Worm (Caenorhabditis elegans) whole organism, L1 larva: Measurements from ENCODE around the gene frl-1.
A peak's percentile ranks its signal among the peaks of the same experiment; 100 is the strongest.

ENCODE experiments used
- C04F5.9 ChIP-seq: sonication (generic microtip); optimal IDR thresholded peaks from 2 replicates; lab custom pipeline; 2016; ENCODE audit warnings: missing genetic modification characterization, missing compliant biosample characterization
- C16A3.4 ChIP-seq: fragments of 150-350 bp; optimal IDR thresholded peaks from 2 replicates; lab custom pipeline; 2014; ENCODE audit warnings: missing biosample characterization, missing genetic modification characterization
- Y116A8C.19 ChIP-seq: sonication (generic microtip); optimal IDR thresholded peaks from 2 replicates; lab custom pipeline; 2016; ENCODE audit warnings: missing compliant biosample characterization, missing genetic modification characterization, borderline replicate concordance
- aha-1 ChIP-seq: fragments of 150-350 bp; optimal IDR thresholded peaks from 2 replicates; lab custom pipeline; 2014; ENCODE audit warnings: missing biosample characterization, missing genetic modification characterization
- ama-1 ChIP-seq: fragments of 150-350 bp; optimal IDR thresholded peaks from 2 replicates; lab custom pipeline; 2014
- ceh-63 ChIP-seq: fragments of 200-800 bp; sonication (Bioruptor generic); optimal IDR thresholded peaks from 2 replicates; lab custom pipeline; 2018; ENCODE audit warnings: mild to moderate bottlenecking, missing genetic modification characterization, missing compliant biosample characterization
- ceh-8 ChIP-seq: fragments of 200-800 bp; sonication (Bioruptor generic); optimal IDR thresholded peaks from 2 replicates; lab custom pipeline; 2018; ENCODE audit warnings: mild to moderate bottlenecking, missing genetic modification characterization, moderate library complexity, missing compliant biosample characterization
- ceh-88 ChIP-seq: fragments of 200-800 bp; sonication (Bioruptor generic); IDR thresholded peaks from 2 replicates; pipeline ENCODE4 v1.3.6; 2022; ENCODE audit warnings: missing genetic modification characterization, missing compliant biosample characterization
- ceh-90 ChIP-seq: sonication (generic microtip); optimal IDR thresholded peaks from 2 replicates; lab custom pipeline; 2016; ENCODE audit warnings: missing genetic modification characterization, missing compliant biosample characterization
- ces-1 ChIP-seq: fragments of 150-350 bp; optimal IDR thresholded peaks from 2 replicates; lab custom pipeline; 2014; ENCODE audit warnings: missing biosample characterization, missing genetic modification reagents, missing genetic modification characterization
- dpl-1 ChIP-seq, 3 experiments: fragments of 150-350 bp in 2 of 3; sonication (generic microtip) in 1 of 3; optimal IDR thresholded peaks; 2 replicates each; lab custom pipeline; 2014 to 2017; ENCODE audit warnings: missing biosample characterization in 3 of 3, missing genetic modification characterization in 3 of 3, missing genetic modification reagents in 3 of 3
- dsc-1 ChIP-seq: sonication (generic microtip); optimal IDR thresholded peaks from 2 replicates; lab custom pipeline; 2016; ENCODE audit warnings: mild to moderate bottlenecking, missing genetic modification characterization, missing compliant biosample characterization
- efl-1 ChIP-seq, 4 experiments: fragments of 150-350 bp; optimal IDR thresholded peaks in 3 of 4; peaks in 1 of 4; 1 replicate in 1 of 4; 2 replicates in 3 of 4; lab custom pipeline; 2014; ENCODE audit warnings: missing biosample characterization in 2 of 4, missing genetic modification characterization in 2 of 4, missing genetic modification reagents in 2 of 4
- efl-3 ChIP-seq: fragments of 200-800 bp; sonication (Bioruptor generic); optimal IDR thresholded peaks from 2 replicates; lab custom pipeline; 2018; ENCODE audit warnings: mild to moderate bottlenecking, missing genetic modification characterization, missing compliant biosample characterization
- egl-13 ChIP-seq: sonication (generic microtip); optimal IDR thresholded peaks from 2 replicates; lab custom pipeline; 2016; ENCODE audit warnings: missing genotype, missing genetic modification reagents, missing genetic modification characterization, missing compliant biosample characterization
- elt-2 ChIP-seq: sonication (generic microtip); optimal IDR thresholded peaks from 2 replicates; lab custom pipeline; 2016; ENCODE audit warnings: missing genetic modification characterization, mild to moderate bottlenecking, inconsistent platforms, missing compliant biosample characterization, missing genetic modification reagents
- elt-3 ChIP-seq, 6 experiments: fragments of 150-350 bp in 1 of 6; sonication (generic microtip); optimal IDR thresholded peaks; 2 replicates each; lab custom pipeline; 2017 to 2018; ENCODE audit warnings: missing biosample characterization in 6 of 6, missing genetic modification characterization in 6 of 6, inconsistent platforms in 1 of 6
- ets-5 ChIP-seq: fragments of 200-800 bp; sonication (Bioruptor generic); IDR thresholded peaks from 2 replicates; pipeline ENCODE4 v1.3.6; 2022; ENCODE audit warnings: missing genetic modification characterization, missing compliant biosample characterization
- fkh-4 ChIP-seq: sonication (generic microtip); optimal IDR thresholded peaks from 2 replicates; lab custom pipeline; 2016; ENCODE audit warnings: missing compliant biosample characterization, missing genetic modification characterization, borderline replicate concordance
- fkh-8 ChIP-seq: sonication (generic microtip); optimal IDR thresholded peaks from 2 replicates; lab custom pipeline; 2016; ENCODE audit warnings: mild to moderate bottlenecking, missing genetic modification characterization, missing compliant biosample characterization
- grh-1 ChIP-seq: fragments of 200-800 bp; sonication (Bioruptor generic); IDR thresholded peaks from 2 replicates; pipeline ENCODE4 v1.3.6; 2022; ENCODE audit warnings: missing genetic modification reagents, missing genetic modification characterization, missing compliant biosample characterization
- hlh-4 ChIP-seq: sonication (generic microtip); optimal IDR thresholded peaks from 2 replicates; lab custom pipeline; 2016; ENCODE audit warnings: mild to moderate bottlenecking, missing genetic modification characterization, missing compliant biosample characterization
- hpl-2 ChIP-seq: fragments of 150-350 bp; optimal IDR thresholded peaks from 2 replicates; lab custom pipeline; 2014; ENCODE audit warnings: missing biosample characterization, missing genetic modification reagents, missing genetic modification characterization
- irx-1 ChIP-seq: sonication (generic microtip); optimal IDR thresholded peaks from 2 replicates; lab custom pipeline; 2016; ENCODE audit warnings: missing genetic modification characterization, missing compliant biosample characterization
- jun-1 ChIP-seq: fragments of 150-350 bp; optimal IDR thresholded peaks from 2 replicates; lab custom pipeline; 2014; ENCODE audit warnings: missing biosample characterization, missing genetic modification reagents, missing genetic modification characterization
- lin-13 ChIP-seq: fragments of 150-350 bp; optimal IDR thresholded peaks from 2 replicates; lab custom pipeline; 2014; ENCODE audit warnings: missing biosample characterization, missing genetic modification reagents, missing genetic modification characterization
- lin-14 ChIP-seq: fragments of 200-800 bp; sonication (Bioruptor generic); optimal IDR thresholded peaks from 2 replicates; lab custom pipeline; 2018; ENCODE audit warnings: mild to moderate bottlenecking, missing genetic modification characterization, moderate library complexity, missing compliant biosample characterization
- lin-35 ChIP-seq, 2 experiments: fragments of 150-350 bp; optimal IDR thresholded peaks; 2 replicates each; lab custom pipeline; 2014; ENCODE audit warnings: missing biosample characterization in 2 of 2, missing genetic modification characterization in 2 of 2, missing genetic modification reagents in 2 of 2
- lir-3 ChIP-seq: sonication (generic microtip); optimal IDR thresholded peaks from 2 replicates; lab custom pipeline; 2016; ENCODE audit warnings: mild to moderate bottlenecking, missing genetic modification characterization, moderate library complexity, missing compliant biosample characterization; ENCODE audit not compliant: poor library complexity
- mdl-1 ChIP-seq, 2 experiments: fragments of 150-350 bp; optimal IDR thresholded peaks; 2 replicates each; lab custom pipeline; 2014 to 2017; ENCODE audit warnings: missing biosample characterization in 2 of 2, missing genetic modification characterization in 2 of 2, inconsistent platforms in 1 of 2
- mef-2 ChIP-seq: fragments of 150-350 bp; optimal IDR thresholded peaks from 2 replicates; lab custom pipeline; 2014; ENCODE audit warnings: missing biosample characterization, missing genetic modification characterization
- mep-1 ChIP-seq: fragments of 150-350 bp; optimal IDR thresholded peaks from 2 replicates; lab custom pipeline; 2014; ENCODE audit warnings: missing biosample characterization, missing genetic modification characterization
- nhr-11 ChIP-seq: fragments of 150-350 bp; optimal IDR thresholded peaks from 2 replicates; lab custom pipeline; 2014; ENCODE audit warnings: missing biosample characterization, missing genetic modification characterization
- nhr-12 ChIP-seq: sonication (generic microtip); optimal IDR thresholded peaks from 2 replicates; lab custom pipeline; 2017; ENCODE audit warnings: missing biosample characterization, missing genetic modification characterization
- nhr-237 ChIP-seq: fragments of 150-350 bp; optimal IDR thresholded peaks from 2 replicates; lab custom pipeline; 2014; ENCODE audit warnings: missing biosample characterization, missing genetic modification characterization
- nhr-71 ChIP-seq: sonication (generic microtip); optimal IDR thresholded peaks from 2 replicates; lab custom pipeline; 2016; ENCODE audit warnings: mild to moderate bottlenecking, missing genetic modification characterization, moderate library complexity, missing compliant biosample characterization
- rnt-1 ChIP-seq: sonication (generic microtip); optimal IDR thresholded peaks from 2 replicates; lab custom pipeline; 2016; ENCODE audit warnings: mild to moderate bottlenecking, missing genetic modification characterization, moderate library complexity, missing compliant biosample characterization
- snpc-4 ChIP-seq: fragments of 150-350 bp; optimal IDR thresholded peaks from 2 replicates; lab custom pipeline; 2014; ENCODE audit warnings: missing biosample characterization, missing genetic modification characterization
- snu-23 ChIP-seq: sonication (generic microtip); optimal IDR thresholded peaks from 2 replicates; lab custom pipeline; 2016; ENCODE audit warnings: missing genetic modification characterization, missing compliant biosample characterization
- sox-4 ChIP-seq: sonication (generic microtip); optimal IDR thresholded peaks from 2 replicates; lab custom pipeline; 2016; ENCODE audit warnings: missing genetic modification characterization, missing compliant biosample characterization
- tbx-2 ChIP-seq: sonication (generic microtip); optimal IDR thresholded peaks from 2 replicates; lab custom pipeline; 2016; ENCODE audit warnings: missing genetic modification characterization, missing compliant biosample characterization
- unc-130 ChIP-seq: fragments of 150-350 bp; optimal IDR thresholded peaks from 2 replicates; lab custom pipeline; 2017; ENCODE audit warnings: missing biosample characterization, missing genetic modification characterization, inconsistent platforms
- unc-30 ChIP-seq: sonication (generic microtip); optimal IDR thresholded peaks from 2 replicates; lab custom pipeline; 2017; ENCODE audit warnings: missing biosample characterization, missing genetic modification characterization
- unc-62 ChIP-seq: fragments of 150-350 bp; optimal IDR thresholded peaks from 2 replicates; lab custom pipeline; 2014; ENCODE audit warnings: missing biosample characterization, missing genetic modification reagents, missing genetic modification characterization
- xbp-1 ChIP-seq: sonication (generic microtip); optimal IDR thresholded peaks from 2 replicates; lab custom pipeline; 2016; ENCODE audit warnings: missing genetic modification characterization, missing compliant biosample characterization
- zip-4 ChIP-seq: fragments of 200-800 bp; sonication (Bioruptor generic); optimal IDR thresholded peaks from 2 replicates; lab custom pipeline; 2018; ENCODE audit warnings: mild to moderate bottlenecking, missing genetic modification characterization, moderate library complexity, missing compliant biosample characterization
- ztf-11 ChIP-seq, 2 experiments: sonication (generic microtip); optimal IDR thresholded peaks; 2 replicates each; lab custom pipeline; 2016 to 2017; ENCODE audit warnings: missing genetic modification characterization in 2 of 2, missing biosample characterization in 1 of 2, missing compliant biosample characterization in 1 of 2
- ztf-4 ChIP-seq: fragments of 150-350 bp; optimal IDR thresholded peaks from 2 replicates; lab custom pipeline; 2014; ENCODE audit warnings: missing biosample characterization, missing genetic modification characterization

The frl-1 gene

DNA sequence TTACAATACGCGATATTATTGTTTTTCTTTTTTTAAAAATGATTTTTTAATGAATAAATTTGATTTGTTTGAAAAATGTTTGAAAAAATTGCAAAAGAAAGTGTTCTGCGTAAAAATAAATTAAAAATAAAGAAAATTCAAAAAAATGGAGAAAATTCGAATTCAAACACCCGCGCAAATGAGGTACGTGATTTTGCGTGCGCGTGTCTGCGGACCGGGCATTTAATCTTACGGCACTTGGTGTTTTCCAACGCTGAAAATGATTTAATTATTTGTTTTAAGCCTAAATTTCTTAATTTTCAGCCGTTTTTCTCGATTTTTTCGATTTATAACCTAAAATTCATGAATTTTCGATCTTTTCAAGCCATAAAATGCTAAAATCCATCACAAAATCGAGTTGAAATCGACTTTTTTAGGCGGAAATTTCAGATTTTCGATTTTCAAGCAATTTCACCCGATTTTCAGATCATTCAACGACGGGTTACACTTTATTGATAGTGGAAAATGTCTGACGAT is 27.6 kb downstream of the frl-1 start, which contains the start of gene gcn-1 (continued):
- TF ChIP-seq lin-13 (GFP tag; lab: Kevin White, UChicago) (peak; percentile 61), dsc-1 (tag; lab: Kevin White, UChicago) (no peak), nhr-237 (tag; lab: Kevin White, UChicago) (no peak), unc-62 (GFP tag; lab: Kevin White, UChicago) (no peak), ceh-63 (no peak), ztf-11 (tag; optimal IDR thresholded peaks at IDR 0.05; lab: Kevin White, UChicago) (peak in 1 of 2 experiments; percentile 12), rnt-1 (tag; lab: Kevin White, UChicago) (no peak), nhr-12 (tag; lab: Kevin White, UChicago) (no peak), fkh-8 (tag; lab: Kevin White, UChicago) (peak; percentile 45), hpl-2 (no peak), ceh-88 (no peak), nhr-71 (tag; lab: Kevin White, UChicago) (no peak), hlh-4 (tag; lab: Kevin White, UChicago) (no peak), ztf-4 (tag; lab: Kevin White, UChicago) (peak; percentile 52), snpc-4 (tag; lab: Kevin White, UChicago) (peak; percentile 5), tbx-2 (tag; lab: Kevin White, UChicago) (peak; percentile 96), mdl-1 (tag; optimal IDR thresholded peaks at IDR 0.05; lab: Kevin White, UChicago) (peak in 1 of 2 experiments; percentile 48)

DNA sequence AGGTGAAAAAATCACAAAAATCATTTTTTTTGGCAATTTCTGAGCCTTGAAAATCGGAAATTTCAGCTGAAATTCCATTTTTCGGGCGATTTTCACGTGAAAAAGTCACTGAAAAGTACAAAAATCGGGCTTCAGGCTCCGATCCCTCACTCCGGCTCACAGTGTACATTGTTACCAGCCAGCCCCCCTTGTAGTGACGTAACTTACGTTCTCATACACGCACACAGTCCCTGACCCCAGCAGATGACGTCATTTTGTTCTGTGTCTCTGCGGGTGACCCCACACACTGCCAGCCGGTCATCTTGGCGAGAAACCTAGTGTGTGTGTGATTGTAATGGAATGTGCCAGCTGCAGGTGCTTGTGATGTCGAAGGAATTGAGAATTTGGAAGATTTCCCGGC is 35.2 kb downstream of the frl-1 start:
- TF ChIP-seq ceh-90 (tag; lab: Kevin White, UChicago): no peak
- TF ChIP-seq elt-3 (tag; optimal IDR thresholded peaks at IDR 0.05; lab: Kevin White, UChicago): no peak
- no peak for TF ChIP-seq snu-23 (GFP tag; lab: Kevin White, UChicago)
- TF ChIP-seq zip-4 (GFP tag; lab: Kevin White, UChicago): no peak
- no peak for TF ChIP-seq unc-130 (tag; lab: Kevin White, UChicago)
- no peak for TF ChIP-seq nhr-11 (tag; lab: Kevin White, UChicago)
- no peak for TF ChIP-seq lir-3 (tag; lab: Kevin White, UChicago)
- no peak for TF ChIP-seq C04F5.9 (tag; lab: Kevin White, UChicago)
- no peak for TF ChIP-seq ceh-63
- no peak for TF ChIP-seq xbp-1 (tag; lab: Kevin White, UChicago)
- TF ChIP-seq ces-1: no peak
- no peak for TF ChIP-seq lin-35 (GFP tag; optimal IDR thresholded peaks at IDR 0.05; lab: Kevin White, UChicago)
- TF ChIP-seq tbx-2 (tag; lab: Kevin White, UChicago): no peak
- no peak for TF ChIP-seq grh-1 (GFP tag; lab: Robert Waterston, UW)
- no peak for TF ChIP-seq hlh-4 (tag; lab: Kevin White, UChicago)
- no peak for TF ChIP-seq dsc-1 (tag; lab: Kevin White, UChicago)
- no peak for TF ChIP-seq jun-1 (tag; lab: Kevin White, UChicago)
- TF ChIP-seq efl-3: no peak

DNA sequence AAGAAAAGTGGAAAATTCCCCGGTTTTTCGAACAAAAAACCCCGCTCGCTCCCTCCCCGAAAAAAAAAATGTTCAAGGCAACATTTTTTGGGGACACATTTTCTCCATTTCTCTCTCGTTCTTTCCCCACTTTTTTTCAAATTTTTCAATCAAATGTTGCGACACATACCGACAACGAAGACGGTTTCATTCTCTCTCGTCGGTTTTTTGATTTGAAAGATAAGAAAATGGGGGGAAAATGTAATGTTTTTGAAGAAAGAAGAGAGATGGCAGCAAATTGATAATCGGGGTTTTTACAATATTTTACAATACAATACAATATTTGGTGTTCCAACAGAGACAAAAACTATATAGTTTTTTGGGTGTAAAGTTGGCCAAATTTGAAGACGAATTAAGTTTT is 45.5 kb downstream of the frl-1 start:
- TF ChIP-seq Y116A8C.19 (tag; lab: Kevin White, UChicago) (no peak), ceh-8 (GFP tag; lab: Kevin White, UChicago) (no peak), aha-1 (tag; lab: Kevin White, UChicago) (no peak), sox-4 (tag; lab: Kevin White, UChicago) (no peak), ama-1 (peak; percentile 22), ztf-4 (tag; lab: Kevin White, UChicago) (no peak), ces-1 (no peak), ets-5 (GFP tag; lab: Robert Waterston, UW) (no peak), efl-1 (optimal IDR thresholded peaks at IDR 0.05; lab: Kevin White, UChicago) (no peak), efl-1 (GFP tag; optimal IDR thresholded peaks at IDR 0.05 in 1 of 2; lab: Kevin White, UChicago) (peak in 1 of 2 experiments; percentile 92), fkh-4 (no peak), ceh-63 (no peak), nhr-12 (tag; lab: Kevin White, UChicago) (no peak), elt-2 (tag; lab: Kevin White, UChicago) (peak; percentile 19), elt-3 (tag; optimal IDR thresholded peaks at IDR 0.05; lab: Kevin White, UChicago) (peak in 2 of 6 experiments; percentile 50 to 54), lin-14 (no peak), mef-2 (no peak), C16A3.4 (tag; lab: Kevin White, UChicago) (no peak), lin-13 (GFP tag; lab: Kevin White, UChicago) (no peak), unc-30 (tag; lab: Kevin White, UChicago) (no peak), egl-13 (no peak), lin-35 (GFP tag; optimal IDR thresholded peaks at IDR 0.05; lab: Kevin White, UChicago) (peak in 1 of 2 experiments; percentile 55), dpl-1 (GFP tag; optimal IDR thresholded peaks at IDR 0.05; lab: Kevin White, UChicago) (peak in 2 of 3 experiments; percentile 2 to 17), zip-4 (GFP tag; lab: Kevin White, UChicago) (no peak), mep-1 (tag; lab: Kevin White, UChicago) (peak; percentile 53), irx-1 (no peak)
